Worm (Caenorhabditis elegans) whole organism, L4 larva: ENCODE measurements around the gene ric-8.

Experiments used
- D1046.2 ChIP-seq: fragments of 200-800 bp; sonication (Bioruptor generic); IDR thresholded peaks from 2 replicates; pipeline ENCODE4 v1.3.6; 2022; ENCODE audit warnings: missing genetic modification characterization, missing compliant biosample characterization
- F10B5.3 ChIP-seq: sonication (generic microtip); optimal IDR thresholded peaks from 2 replicates; lab custom pipeline; 2016; ENCODE audit warnings: mild to moderate bottlenecking, missing genetic modification characterization, missing compliant biosample characterization
- R02D3.7 ChIP-seq: fragments of 150-350 bp; sonication (generic microtip); optimal IDR thresholded peaks from 3 replicates; lab custom pipeline; 2014; ENCODE audit warnings: missing biosample characterization, missing genetic modification characterization
- T26A8.4 ChIP-seq: fragments of 200-800 bp; sonication (Bioruptor generic); IDR thresholded peaks from 2 replicates; pipeline ENCODE4 v1.3.6; 2022; ENCODE audit warnings: missing genetic modification characterization, missing compliant biosample characterization
- Y5F2A.4 ChIP-seq: fragments of 200-800 bp; sonication (Bioruptor generic); optimal IDR thresholded peaks from 2 replicates; lab custom pipeline; 2018; ENCODE audit warnings: mild to moderate bottlenecking, missing genetic modification characterization, missing compliant biosample characterization
- Y75B8A.6 ChIP-seq: fragments of 200-800 bp; sonication (Bioruptor generic); IDR thresholded peaks from 2 replicates; pipeline ENCODE4 v1.3.6; 2022; ENCODE audit warnings: missing genetic modification reagents, missing genetic modification characterization, missing compliant biosample characterization
- aha-1 ChIP-seq: fragments of 150-350 bp; peaks from one replicate; lab custom pipeline; 2014; ENCODE audit warnings: missing biosample characterization, missing genetic modification characterization
- ama-1 ChIP-seq: fragments of 150-350 bp; optimal IDR thresholded peaks from 2 replicates; lab custom pipeline; 2014; ENCODE audit warnings: inconsistent platforms, mixed read lengths
- arid-1 ChIP-seq: fragments of 200-800 bp; sonication (Bioruptor generic); conservative IDR thresholded peaks from 2 replicates; pipeline ENCODE4 v1.3.6; 2022; ENCODE audit warnings: missing genetic modification reagents, missing genetic modification characterization, missing compliant biosample characterization
- ceh-20 ChIP-seq: fragments of 200-800 bp; sonication (Bioruptor generic); IDR thresholded peaks from 2 replicates; pipeline ENCODE4 v1.3.6; 2022; ENCODE audit warnings: missing genetic modification reagents, missing genetic modification characterization, missing compliant biosample characterization
- ceh-44 ChIP-seq: fragments of 200-800 bp; sonication (Bioruptor generic); IDR thresholded peaks from 2 replicates; pipeline ENCODE4 v1.3.6; 2022; ENCODE audit warnings: missing genetic modification reagents, missing genetic modification characterization, missing compliant biosample characterization
- ceh-62 ChIP-seq: sonication (generic microtip); optimal IDR thresholded peaks from 2 replicates; lab custom pipeline; 2017; ENCODE audit warnings: missing biosample characterization, missing genetic modification characterization
- ces-1 ChIP-seq: fragments of 150-350 bp; sonication (generic microtip); optimal IDR thresholded peaks from 4 replicates; lab custom pipeline; 2014; ENCODE audit warnings: missing biosample characterization, missing genetic modification reagents, missing genetic modification characterization
- cey-2 ChIP-seq: sonication (generic microtip); optimal IDR thresholded peaks from 3 replicates; lab custom pipeline; 2017; ENCODE audit warnings: missing genetic modification characterization, mild to moderate bottlenecking, missing compliant biosample characterization, antibody characterized with exemption, borderline replicate concordance; ENCODE audit not compliant: insufficient read depth
- ctbp-1 ChIP-seq: fragments of 200-800 bp; sonication (Bioruptor generic); IDR thresholded peaks from 2 replicates; pipeline ENCODE4 v1.3.6; 2022; ENCODE audit warnings: missing genetic modification reagents, missing genetic modification characterization, missing compliant biosample characterization
- daf-16 ChIP-seq, 3 experiments: sonication (generic microtip); optimal IDR thresholded peaks; 2 replicates each; lab custom pipeline; 2016 to 2017; ENCODE audit warnings: missing genetic modification characterization in 3 of 3, missing genetic modification reagents in 3 of 3, mild to moderate bottlenecking in 2 of 3, missing compliant biosample characterization in 2 of 3, missing biosample characterization in 1 of 3, moderate library complexity in 1 of 3
- daf-19 ChIP-seq: fragments of 200-800 bp; sonication (Bioruptor generic); conservative IDR thresholded peaks from 2 replicates; pipeline ENCODE4 v1.3.6; 2022; ENCODE audit warnings: missing genetic modification characterization, missing compliant biosample characterization
- egl-27 ChIP-seq: sonication (generic microtip); optimal IDR thresholded peaks from 3 replicates; lab custom pipeline; 2017; ENCODE audit warnings: missing biosample characterization, missing genetic modification reagents, missing genetic modification characterization
- fos-1 ChIP-seq: fragments of 150-350 bp; optimal IDR thresholded peaks from 2 replicates; lab custom pipeline; 2014; ENCODE audit warnings: missing biosample characterization, missing genetic modification characterization
- hif-1 ChIP-seq, 2 experiments: sonication (generic microtip); optimal IDR thresholded peaks; 2 replicates each; lab custom pipeline; 2016 to 2017; ENCODE audit warnings: missing compliant biosample characterization in 2 of 2, missing genetic modification characterization in 2 of 2, missing genetic modification reagents in 2 of 2, missing genotype in 2 of 2, mild to moderate bottlenecking in 1 of 2
- hlh-30 ChIP-seq: sonication (generic microtip); optimal IDR thresholded peaks from 2 replicates; lab custom pipeline; 2017; ENCODE audit warnings: antibody characterized with exemption, mild to moderate bottlenecking, missing genetic modification characterization, missing compliant biosample characterization; ENCODE audit not compliant: insufficient read depth
- hmg-1.1 ChIP-seq: fragments of 200-800 bp; sonication (Bioruptor generic); IDR thresholded peaks from 2 replicates; pipeline ENCODE4 v1.3.6; 2022; ENCODE audit warnings: missing genetic modification reagents, missing genetic modification characterization, missing compliant biosample characterization
- lim-7 ChIP-seq: fragments of 200-800 bp; sonication (Bioruptor generic); IDR thresholded peaks from 2 replicates; pipeline ENCODE4 v1.3.6; 2022; ENCODE audit warnings: missing genetic modification characterization, missing compliant biosample characterization
- lin-1 ChIP-seq: fragments of 200-800 bp; sonication (Bioruptor generic); IDR thresholded peaks from 2 replicates; pipeline ENCODE4 v1.3.6; 2022; ENCODE audit warnings: missing genetic modification reagents, missing genetic modification characterization, missing compliant biosample characterization
- lin-13 ChIP-seq: fragments of 150-350 bp; optimal IDR thresholded peaks from 2 replicates; lab custom pipeline; 2014; ENCODE audit warnings: missing biosample characterization, missing genetic modification reagents, missing genetic modification characterization
- lin-29 ChIP-seq: fragments of 200-800 bp; sonication (Bioruptor generic); IDR thresholded peaks from 2 replicates; pipeline ENCODE4 v1.3.6; 2022; ENCODE audit warnings: missing genetic modification reagents, missing genetic modification characterization, missing compliant biosample characterization
- lin-39 ChIP-seq: fragments of 150-350 bp; optimal IDR thresholded peaks from 2 replicates; lab custom pipeline; 2014; ENCODE audit warnings: missing biosample characterization, missing genetic modification reagents, missing genetic modification characterization
- lir-3 ChIP-seq: sonication (generic microtip); optimal IDR thresholded peaks from 2 replicates; lab custom pipeline; 2016; ENCODE audit warnings: mild to moderate bottlenecking, missing genetic modification characterization, missing compliant biosample characterization
- mdl-1 ChIP-seq, 2 experiments: fragments of 150-350 bp in 1 of 2; sonication (generic microtip) in 1 of 2; optimal IDR thresholded peaks; 2 replicates each; lab custom pipeline; 2014 to 2017; ENCODE audit warnings: missing biosample characterization in 2 of 2, missing genetic modification characterization in 2 of 2
- mdt-29 ChIP-seq: fragments of 200-800 bp; sonication (Bioruptor generic); IDR thresholded peaks from 2 replicates; pipeline ENCODE4 v1.3.6; 2022; ENCODE audit warnings: missing genetic modification reagents, missing genetic modification characterization, missing compliant biosample characterization
- mes-2 ChIP-seq: sonication (generic microtip); optimal IDR thresholded peaks from 2 replicates; lab custom pipeline; 2016; ENCODE audit warnings: missing genotype, mild to moderate bottlenecking, missing genetic modification characterization, missing compliant biosample characterization; ENCODE audit not compliant: poor library complexity, severe bottlenecking
- nhr-10 ChIP-seq: fragments of 150-350 bp; optimal IDR thresholded peaks from 2 replicates; lab custom pipeline; 2014; ENCODE audit warnings: missing biosample characterization, missing genetic modification characterization
- nhr-237 ChIP-seq: sonication (generic microtip); optimal IDR thresholded peaks from 2 replicates; lab custom pipeline; 2017; ENCODE audit warnings: missing biosample characterization, missing genetic modification characterization
- nhr-25 ChIP-seq: sonication (generic microtip); optimal IDR thresholded peaks from 2 replicates; lab custom pipeline; 2017; ENCODE audit warnings: missing genetic modification characterization, mild to moderate bottlenecking, missing compliant biosample characterization, antibody characterized with exemption, moderate library complexity, borderline replicate concordance; ENCODE audit not compliant: insufficient read depth
- nhr-28 ChIP-seq: fragments of 150-350 bp; optimal IDR thresholded peaks from 2 replicates; lab custom pipeline; 2014; ENCODE audit warnings: missing biosample characterization, missing genetic modification characterization
- nhr-41 ChIP-seq: fragments of 200-800 bp; sonication (Bioruptor generic); IDR thresholded peaks from 2 replicates; pipeline ENCODE4 v1.3.6; 2022; ENCODE audit warnings: missing genetic modification reagents, missing genetic modification characterization, missing compliant biosample characterization
- nhr-77 ChIP-seq: fragments of 150-350 bp; optimal IDR thresholded peaks from 2 replicates; lab custom pipeline; 2014; ENCODE audit warnings: missing biosample characterization, missing genetic modification characterization
- php-3 ChIP-seq: fragments of 200-800 bp; sonication (Bioruptor generic); IDR thresholded peaks from 2 replicates; pipeline ENCODE4 v1.3.6; 2022; ENCODE audit warnings: missing genetic modification reagents, missing genetic modification characterization, missing compliant biosample characterization
- pqm-1 ChIP-seq: sonication (generic microtip); optimal IDR thresholded peaks from 2 replicates; lab custom pipeline; 2017; ENCODE audit warnings: missing biosample characterization, missing genetic modification characterization
- sdz-12 ChIP-seq: fragments of 200-800 bp; sonication (Bioruptor generic); optimal IDR thresholded peaks from 2 replicates; lab custom pipeline; 2018; ENCODE audit warnings: mild to moderate bottlenecking, missing genetic modification characterization, missing compliant biosample characterization
- set-16 ChIP-seq: fragments of 200-800 bp; sonication (Bioruptor generic); IDR thresholded peaks from 2 replicates; pipeline ENCODE4 v1.3.6; 2022; ENCODE audit warnings: missing genetic modification reagents, missing genetic modification characterization, missing compliant biosample characterization
- skn-1 ChIP-seq: fragments of 150-350 bp; optimal IDR thresholded peaks from 2 replicates; lab custom pipeline; 2014; ENCODE audit warnings: missing biosample characterization, missing genetic modification characterization
- snpc-1.2 ChIP-seq: fragments of 200-800 bp; sonication (Bioruptor generic); IDR thresholded peaks from 2 replicates; pipeline ENCODE4 v1.3.6; 2022; ENCODE audit warnings: missing genetic modification reagents, missing genetic modification characterization, missing compliant biosample characterization
- spr-1 ChIP-seq: sonication (generic microtip); optimal IDR thresholded peaks from 2 replicates; lab custom pipeline; 2016; ENCODE audit warnings: mild to moderate bottlenecking, missing genetic modification characterization, missing compliant biosample characterization
- spr-3 ChIP-seq: fragments of 200-800 bp; sonication (Bioruptor generic); optimal IDR thresholded peaks from 2 replicates; lab custom pipeline; 2018; ENCODE audit warnings: mild to moderate bottlenecking, missing genetic modification characterization, missing compliant biosample characterization
- tag-97 ChIP-seq: fragments of 200-800 bp; sonication (Bioruptor generic); IDR thresholded peaks from 2 replicates; pipeline ENCODE4 v1.3.6; 2022; ENCODE audit warnings: missing genetic modification characterization, missing compliant biosample characterization
- zip-11 ChIP-seq: fragments of 200-800 bp; sonication (Bioruptor generic); IDR thresholded peaks from 2 replicates; pipeline ENCODE4 v1.3.6; 2022; ENCODE audit warnings: missing genetic modification characterization, missing compliant biosample characterization
- zip-2 ChIP-seq: fragments of 150-350 bp; optimal IDR thresholded peaks from 2 replicates; lab custom pipeline; 2014; ENCODE audit warnings: missing biosample characterization, missing genetic modification characterization
- ztf-11 ChIP-seq: fragments of 150-350 bp; optimal IDR thresholded peaks from 2 replicates; lab custom pipeline; 2014; ENCODE audit warnings: missing biosample characterization, missing genetic modification characterization
- ztf-7 ChIP-seq: fragments of 150-350 bp; optimal IDR thresholded peaks from 2 replicates; lab custom pipeline; 2014; ENCODE audit warnings: missing biosample characterization, missing genetic modification characterization

Gene ric-8

ce11 chrIV:2639666-2640273 is 3.0 kb upstream of the ric-8 start (continued):
- TF ChIP-seq mdt-29 (peak; percentile 40; the same call in 1 of the 2 replicates), zip-11 (GFP tag; lab: Robert Waterston, UW) (peak; percentile 60; the same call in 1 of the 2 replicates), ama-1 (lab: Kevin White, UChicago) (no peak), nhr-41 (peak; percentile 94; the same call in 1 of the 2 replicates), nhr-237 (no peak), set-16 (GFP tag; lab: Robert Waterston, UW) (peak; percentile 40; the same call in 1 of the 2 replicates), ceh-44 (GFP tag; lab: Robert Waterston, UW) (peak; percentile 85), D1046.2 (peak; percentile 85), ceh-20 (GFP tag; lab: Robert Waterston, UW) (peak; percentile 66), lin-29 (GFP tag; lab: Robert Waterston, UW) (peak; percentile 35; the same call in 1 of the 2 replicates), cey-2 (tag; lab: Kevin White, UChicago) (no peak), daf-19 (no peak), ctbp-1 (GFP tag; lab: Robert Waterston, UW) (peak; percentile 84), php-3 (peak; percentile 78), zip-2 (no peak), lin-39 (tag; lab: Kevin White, UChicago) (no peak), lim-7 (GFP tag; lab: Robert Waterston, UW) (peak; percentile 91), lir-3 (tag; lab: Kevin White, UChicago) (no peak), F10B5.3 (tag; lab: Kevin White, UChicago) (no peak), lin-1 (GFP tag; lab: Robert Waterston, UW) (no peak), hmg-1.1 (GFP tag; lab: Robert Waterston, UW) (peak; percentile 87), skn-1 (tag; lab: Kevin White, UChicago) (no peak), arid-1 (peak; percentile 83), ceh-62 (tag; lab: Kevin White, UChicago) (no peak), aha-1 (peak; percentile 18), snpc-1.2 (GFP tag; lab: Robert Waterston, UW) (peak; percentile 51), sdz-12 (GFP tag; lab: Kevin White, UChicago) (peak; percentile 65), ces-1 (GFP tag; lab: Kevin White, UChicago) (no peak), fos-1 (tag; lab: Kevin White, UChicago) (no peak), R02D3.7 (tag; lab: Kevin White, UChicago) (no peak), spr-1 (peak; percentile 13), daf-16 (GFP tag; optimal IDR thresholded peaks at IDR 0.05; lab: Kevin White, UChicago) (peak in 1 of 2 experiments; percentile 77), daf-16 (tag; optimal IDR thresholded peaks at IDR 0.05; lab: Kevin White, UChicago) (peak; percentile 37), nhr-25 (tag; lab: Kevin White, UChicago) (no peak), nhr-10 (tag; lab: Kevin White, UChicago) (no peak), spr-3 (GFP tag; lab: Kevin White, UChicago) (peak; percentile 76), ztf-11 (no peak), tag-97 (GFP tag; lab: Robert Waterston, UW) (no peak), ztf-7 (tag; lab: Kevin White, UChicago) (no peak), hlh-30 (tag; lab: Kevin White, UChicago) (peak; percentile 32), T26A8.4 (GFP tag; lab: Robert Waterston, UW) (no peak; the same call in 1 of the 2 replicates), mes-2 (peak; percentile 66), pqm-1 (tag; lab: Kevin White, UChicago) (no peak), nhr-28 (no peak), mdl-1 (tag; optimal IDR thresholded peaks at IDR 0.05; lab: Kevin White, UChicago) (no peak), hif-1 (tag; optimal IDR thresholded peaks at IDR 0.05; lab: Kevin White, UChicago) (no peak), lin-13 (GFP tag; lab: Kevin White, UChicago) (no peak), egl-27 (tag; lab: Kevin White, UChicago) (no peak), nhr-77 (tag; lab: Kevin White, UChicago) (no peak), Y5F2A.4 (GFP tag; lab: Kevin White, UChicago) (peak; percentile 73), Y75B8A.6 (GFP tag; lab: Robert Waterston, UW) (no peak; the same call in 1 of the 2 replicates)
